Worm (Caenorhabditis elegans): ENCODE data around the gene ced-5.

DNA sequence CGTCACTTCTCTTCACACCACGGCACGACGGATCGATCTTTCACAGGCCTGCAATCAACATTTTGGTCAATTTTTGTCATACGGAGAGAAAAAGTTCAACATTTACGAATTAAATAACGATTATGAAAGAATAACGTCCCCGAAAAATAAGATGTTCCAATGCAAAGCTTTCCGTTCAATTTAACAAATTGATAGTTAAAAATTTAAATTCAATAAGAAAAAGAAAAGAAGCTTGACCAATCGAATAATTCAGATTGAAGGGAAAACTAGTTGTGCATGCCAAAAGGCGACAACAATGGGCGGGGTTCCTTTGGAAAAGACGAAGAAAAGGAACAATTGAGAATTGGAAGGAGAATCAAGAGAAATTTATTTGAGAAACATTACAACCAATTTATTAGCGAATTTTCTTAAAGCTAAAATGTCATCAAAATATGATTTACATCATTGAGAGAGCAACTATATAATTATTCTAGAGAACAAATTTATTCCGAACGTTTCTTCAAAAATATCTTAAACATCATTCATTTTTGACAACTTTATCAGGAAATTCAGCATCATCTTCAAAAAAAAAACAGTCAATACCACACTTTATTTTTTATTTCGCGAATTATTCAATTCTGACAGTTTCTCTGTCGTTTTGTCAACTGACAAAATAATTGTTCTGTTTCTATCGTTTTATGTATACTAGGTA, 17.8 kb downstream of the ced-5 start, which contains the start of gene tax-6:
- no peak for TF ChIP-seq tab-1 (GFP tag; IDR thresholded peaks at IDR 0.05)
- TF ChIP-seq flt-1 (GFP tag; IDR thresholded peaks at IDR 0.05), result no peak
- no peak for TF ChIP-seq klf-2 (GFP tag; conservative IDR thresholded peaks at IDR 0.05)
- TF ChIP-seq ztf-29 (GFP tag; IDR thresholded peaks at IDR 0.05), result no peak
